Worm (Caenorhabditis elegans): ENCODE results near the gene C09F9.1.

- TF ChIP-seq daf-19 (GFP tag; conservative IDR thresholded peaks at IDR 0.05) (no peak), mep-1 (tag; optimal IDR thresholded peaks at IDR 0.05) (no peak), nhr-237 (tag; optimal IDR thresholded peaks at IDR 0.05) (no peak), lin-15B (tag; optimal IDR thresholded peaks at IDR 0.05) (no peak), pqm-1 (tag; optimal IDR thresholded peaks at IDR 0.05) (no peak)
Measured at ce11 chrII:14704204-14704603, 6.0 kb downstream of the C09F9.1 start.

All from whole organism, L4 larva.